Worm (Caenorhabditis elegans): ENCODE data around the gene F11D5.1.

DNA sequence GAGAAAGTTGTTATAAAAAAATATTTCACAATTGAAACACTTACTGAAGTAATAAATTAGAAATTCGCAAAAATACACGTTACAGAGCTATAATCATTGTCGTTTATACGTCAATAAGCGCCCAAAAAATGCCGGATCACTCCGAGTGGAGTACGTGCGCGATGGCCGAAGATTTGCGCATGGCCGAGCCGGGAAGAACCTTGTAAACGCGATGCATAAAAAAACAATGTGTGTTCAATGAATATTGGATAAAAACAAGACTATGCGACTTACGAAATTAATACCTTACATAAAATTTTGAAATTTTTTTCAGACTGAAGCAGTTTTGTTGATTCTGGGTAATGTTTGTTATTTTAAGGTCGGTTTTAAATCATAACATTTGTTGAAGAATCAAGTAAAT is 46.2 kb downstream of the F11D5.1 start, which contains the start of gene sorf-1:
- no peak for TF ChIP-seq unc-62 (GFP tag; optimal IDR thresholded peaks at IDR 0.05)
- TF ChIP-seq nhr-43 (tag; optimal IDR thresholded peaks at IDR 0.05; ENCODE audit: poor library complexity, severe bottlenecking): peak; percentile 18
- TF ChIP-seq pha-4 (tag; optimal IDR thresholded peaks at IDR 0.05): peak; percentile 19
- no peak for TF ChIP-seq ztf-11 (tag; optimal IDR thresholded peaks at IDR 0.05)
- TF ChIP-seq elt-3 (tag; optimal IDR thresholded peaks at IDR 0.05): no peak
- no peak for TF ChIP-seq nhr-12 (tag; optimal IDR thresholded peaks at IDR 0.05)
- no peak for TF ChIP-seq ama-1 (optimal IDR thresholded peaks at IDR 0.05)
- TF ChIP-seq aly-2 (tag; optimal IDR thresholded peaks at IDR 0.05): no peak
- TF ChIP-seq nhr-77 (tag; optimal IDR thresholded peaks at IDR 0.05): no peak
- TF ChIP-seq pqm-1 (tag; optimal IDR thresholded peaks at IDR 0.05): no peak
- TF ChIP-seq lin-39 (tag; optimal IDR thresholded peaks at IDR 0.05): peak; percentile 23
- TF ChIP-seq snpc-4 (tag; optimal IDR thresholded peaks at IDR 0.05): no peak
- TF ChIP-seq nhr-237 (tag; optimal IDR thresholded peaks at IDR 0.05): no peak

Data from whole organism, L3 larva.